Worm (Caenorhabditis elegans): Measurements from ENCODE around the gene srbc-3.

ce11 chrV:3318975-3319374, 10.7 kb downstream of the srbc-3 start, which contains the start of gene F35F10.13:
- TF ChIP-seq aptf-3 (GFP tag; IDR thresholded peaks at IDR 0.05): no peak
- no peak for TF ChIP-seq B0336.3 (GFP tag; IDR thresholded peaks at IDR 0.05)
- TF ChIP-seq ztf-26 (tag; optimal IDR thresholded peaks at IDR 0.05): no peak
- no peak for TF ChIP-seq nhr-179 (tag; optimal IDR thresholded peaks at IDR 0.05)
- no peak for TF ChIP-seq attf-6 (GFP tag; IDR thresholded peaks at IDR 0.05)
- no peak for TF ChIP-seq somi-1 (GFP tag; optimal IDR thresholded peaks at IDR 0.05)
